Fruit fly (Drosophila melanogaster) whole organism, prepupa: ENCODE data around the gene HtrA2.

ENCODE experiments used
- Blimp-1 ChIP-seq: fragments of 200-800 bp; sonication (Bioruptor generic); optimal IDR thresholded peaks from 3 replicates; lab custom pipeline; 2017; ENCODE audit warnings: missing biosample characterization, missing genetic modification characterization, mild to moderate bottlenecking, moderate library complexity, missing genetic modification reagents
- CG8319 ChIP-seq: fragments of 200-800 bp; sonication (Bioruptor generic); optimal IDR thresholded peaks from 3 replicates; lab custom pipeline; 2016; ENCODE audit warnings: missing biosample characterization, missing genetic modification characterization
- CG8632 ChIP-seq: fragments of 200-800 bp; sonication (Bioruptor generic); optimal IDR thresholded peaks from 3 replicates; lab custom pipeline; 2016; ENCODE audit warnings: missing biosample characterization, missing genetic modification characterization
- Lpt ChIP-seq: fragments of 200-800 bp; sonication (Bioruptor generic); optimal IDR thresholded peaks from 3 replicates; lab custom pipeline; 2016; ENCODE audit warnings: missing biosample characterization, missing genetic modification characterization
- fkh ChIP-seq: fragments of 200-800 bp; sonication (Bioruptor generic); optimal IDR thresholded peaks from 3 replicates; lab custom pipeline; 2017; ENCODE audit warnings: missing biosample characterization, mild to moderate bottlenecking, missing genetic modification characterization, moderate library complexity
- spab ChIP-seq: fragments of 200-800 bp; sonication (Bioruptor generic); optimal IDR thresholded peaks from 2 replicates; lab custom pipeline; 2017; ENCODE audit warnings: missing biosample characterization, mild to moderate bottlenecking, missing genetic modification characterization, missing genetic modification reagents
- topi ChIP-seq: fragments of 200-800 bp; sonication (Bioruptor generic); optimal IDR thresholded peaks from 3 replicates; lab custom pipeline; 2016; ENCODE audit warnings: missing biosample characterization, missing genetic modification characterization

DNA sequence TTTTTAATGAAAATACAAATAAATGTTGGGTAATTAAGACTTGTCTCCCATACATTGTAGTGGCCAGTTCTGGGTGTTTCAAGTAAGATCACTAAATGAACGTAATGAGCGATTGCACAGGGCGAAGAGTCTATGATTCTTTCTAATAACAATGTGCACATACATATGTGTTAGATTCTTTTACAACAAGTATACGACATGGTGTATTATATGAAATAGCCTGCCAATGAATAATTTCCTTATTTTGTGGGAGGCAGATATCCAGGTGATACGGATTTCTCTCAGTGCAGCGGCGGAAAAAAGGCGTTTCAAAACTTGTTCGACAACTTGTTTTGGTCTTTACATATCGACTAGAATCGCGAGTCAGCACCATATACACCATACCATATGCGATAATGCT is 37.9 kb downstream of the HtrA2 start:
- TF ChIP-seq Lpt, result peak; percentile 54
- TF ChIP-seq CG8319 (GFP tag; lab: Kevin White, UChicago), result peak; percentile 24
- peak; percentile 66 for TF ChIP-seq topi (GFP tag; lab: Kevin White, UChicago)
- peak; percentile 50 for TF ChIP-seq spab
- peak; percentile 50 for TF ChIP-seq CG8632
- TF ChIP-seq fkh (GFP tag; lab: Kevin White, UChicago), result peak; percentile 25
- TF ChIP-seq Blimp-1 (GFP tag; lab: Kevin White, UChicago), result no peak
